Worm (Caenorhabditis elegans) whole organism, L4 larva: ENCODE results near the gene R10H10.4.

Source experiments
- F37D6.2 ChIP-seq: sonication (generic microtip); optimal IDR thresholded peaks from 2 replicates; lab custom pipeline; 2016; ENCODE audit warnings: mild to moderate bottlenecking, missing genetic modification characterization, missing compliant biosample characterization
- F44E2.7 ChIP-seq: fragments of 200-800 bp; sonication (Bioruptor generic); IDR thresholded peaks from 2 replicates; pipeline ENCODE4 v2.1.2; 2022; ENCODE audit warnings: missing genetic modification characterization, missing compliant biosample characterization
- F49E8.2 ChIP-seq: sonication (generic microtip); optimal IDR thresholded peaks from 2 replicates; lab custom pipeline; 2016; ENCODE audit warnings: missing compliant biosample characterization, mild to moderate bottlenecking, missing genetic modification characterization, borderline replicate concordance
- T26A8.4 ChIP-seq: fragments of 200-800 bp; sonication (Bioruptor generic); IDR thresholded peaks from 2 replicates; pipeline ENCODE4 v1.3.6; 2022; ENCODE audit warnings: missing genetic modification characterization, missing compliant biosample characterization
- ZK337.2 ChIP-seq: fragments of 200-800 bp; sonication (Bioruptor generic); IDR thresholded peaks from 2 replicates; pipeline ENCODE4 v1.3.6; 2022; ENCODE audit warnings: missing genetic modification reagents, missing genetic modification characterization, missing compliant biosample characterization
- aly-2 ChIP-seq: sonication (generic microtip); optimal IDR thresholded peaks from 2 replicates; lab custom pipeline; 2018; ENCODE audit warnings: missing biosample characterization, missing genetic modification characterization
- ceh-20 ChIP-seq: fragments of 200-800 bp; sonication (Bioruptor generic); IDR thresholded peaks from 2 replicates; pipeline ENCODE4 v1.3.6; 2022; ENCODE audit warnings: missing genetic modification reagents, missing genetic modification characterization, missing compliant biosample characterization
- cey-2 ChIP-seq: sonication (generic microtip); optimal IDR thresholded peaks from 3 replicates; lab custom pipeline; 2017; ENCODE audit warnings: missing genetic modification characterization, mild to moderate bottlenecking, missing compliant biosample characterization, antibody characterized with exemption, borderline replicate concordance; ENCODE audit not compliant: insufficient read depth
- ctbp-1 ChIP-seq: fragments of 200-800 bp; sonication (Bioruptor generic); IDR thresholded peaks from 2 replicates; pipeline ENCODE4 v1.3.6; 2022; ENCODE audit warnings: missing genetic modification reagents, missing genetic modification characterization, missing compliant biosample characterization
- daf-12 ChIP-seq: fragments of 150-350 bp; optimal IDR thresholded peaks from 2 replicates; lab custom pipeline; 2014; ENCODE audit warnings: missing biosample characterization, missing genetic modification reagents, missing genetic modification characterization
- dmd-6 ChIP-seq: fragments of 200-800 bp; sonication (Bioruptor generic); IDR thresholded peaks from 2 replicates; pipeline ENCODE4 v1.3.6; 2022; ENCODE audit warnings: missing genetic modification reagents, missing genetic modification characterization, missing compliant biosample characterization
- dmd-9 ChIP-seq: fragments of 200-800 bp; sonication (Bioruptor generic); IDR thresholded peaks from 2 replicates; pipeline ENCODE4 v1.3.6; 2022; ENCODE audit warnings: missing genetic modification reagents, missing genetic modification characterization, missing compliant biosample characterization
- duxl-1 ChIP-seq: sonication (generic microtip); optimal IDR thresholded peaks from 2 replicates; lab custom pipeline; 2016; ENCODE audit warnings: mild to moderate bottlenecking, missing genetic modification characterization, moderate library complexity, missing compliant biosample characterization; ENCODE audit not compliant: poor library complexity
- egl-43 ChIP-seq: fragments of 200-800 bp; sonication (Bioruptor generic); IDR thresholded peaks from 2 replicates; pipeline ENCODE4 v1.3.6; 2022; ENCODE audit warnings: missing genetic modification reagents, missing genetic modification characterization, missing compliant biosample characterization
- fkh-10 ChIP-seq: fragments of 150-350 bp; optimal IDR thresholded peaks from 2 replicates; lab custom pipeline; 2014; ENCODE audit warnings: missing biosample characterization, missing genetic modification reagents, missing genetic modification characterization
- fos-1 ChIP-seq: fragments of 150-350 bp; optimal IDR thresholded peaks from 2 replicates; lab custom pipeline; 2014; ENCODE audit warnings: missing biosample characterization, missing genetic modification characterization
- lin-1 ChIP-seq: fragments of 200-800 bp; sonication (Bioruptor generic); IDR thresholded peaks from 2 replicates; pipeline ENCODE4 v1.3.6; 2022; ENCODE audit warnings: missing genetic modification reagents, missing genetic modification characterization, missing compliant biosample characterization
- lin-13 ChIP-seq: fragments of 150-350 bp; optimal IDR thresholded peaks from 2 replicates; lab custom pipeline; 2014; ENCODE audit warnings: missing biosample characterization, missing genetic modification reagents, missing genetic modification characterization
- lin-15B ChIP-seq: fragments of 150-350 bp; sonication (generic microtip); optimal IDR thresholded peaks from 3 replicates; lab custom pipeline; 2014; ENCODE audit warnings: missing biosample characterization, missing genetic modification characterization
- lin-29 ChIP-seq: fragments of 200-800 bp; sonication (Bioruptor generic); IDR thresholded peaks from 2 replicates; pipeline ENCODE4 v1.3.6; 2022; ENCODE audit warnings: missing genetic modification reagents, missing genetic modification characterization, missing compliant biosample characterization
- lin-39 ChIP-seq: fragments of 150-350 bp; optimal IDR thresholded peaks from 2 replicates; lab custom pipeline; 2014; ENCODE audit warnings: missing biosample characterization, missing genetic modification reagents, missing genetic modification characterization
- lsy-2 ChIP-seq, 2 experiments: fragments of 150-350 bp in 1 of 2; sonication (generic microtip) in 1 of 2; optimal IDR thresholded peaks; 2 replicates each; lab custom pipeline; 2014 to 2017; ENCODE audit warnings: missing biosample characterization in 2 of 2, missing genetic modification characterization in 2 of 2
- mdt-29 ChIP-seq: fragments of 200-800 bp; sonication (Bioruptor generic); IDR thresholded peaks from 2 replicates; pipeline ENCODE4 v1.3.6; 2022; ENCODE audit warnings: missing genetic modification reagents, missing genetic modification characterization, missing compliant biosample characterization
- mep-1 ChIP-seq: fragments of 150-350 bp; sonication (generic microtip); optimal IDR thresholded peaks from 3 replicates; lab custom pipeline; 2014; ENCODE audit warnings: missing biosample characterization, missing genetic modification characterization
- nhr-10 ChIP-seq: fragments of 150-350 bp; optimal IDR thresholded peaks from 2 replicates; lab custom pipeline; 2014; ENCODE audit warnings: missing biosample characterization, missing genetic modification characterization
- nhr-102 ChIP-seq: sonication (generic microtip); optimal IDR thresholded peaks from 2 replicates; lab custom pipeline; 2016; ENCODE audit warnings: mild to moderate bottlenecking, missing genetic modification characterization, moderate library complexity, missing compliant biosample characterization
- nhr-111 ChIP-seq: fragments of 200-800 bp; sonication (Bioruptor generic); optimal IDR thresholded peaks from 2 replicates; lab custom pipeline; 2018; ENCODE audit warnings: mild to moderate bottlenecking, missing genetic modification characterization, missing compliant biosample characterization
- nhr-237 ChIP-seq: sonication (generic microtip); optimal IDR thresholded peaks from 2 replicates; lab custom pipeline; 2017; ENCODE audit warnings: missing biosample characterization, missing genetic modification characterization
- nhr-28 ChIP-seq: fragments of 150-350 bp; optimal IDR thresholded peaks from 2 replicates; lab custom pipeline; 2014; ENCODE audit warnings: missing biosample characterization, missing genetic modification characterization
- nhr-42 ChIP-seq: fragments of 200-800 bp; sonication (Bioruptor generic); IDR thresholded peaks from 2 replicates; pipeline ENCODE4 v1.3.6; 2022; ENCODE audit warnings: missing genetic modification characterization, missing compliant biosample characterization
- nhr-77 ChIP-seq: fragments of 150-350 bp; optimal IDR thresholded peaks from 2 replicates; lab custom pipeline; 2014; ENCODE audit warnings: missing biosample characterization, missing genetic modification characterization
- unc-39 ChIP-seq: sonication (generic microtip); optimal IDR thresholded peaks from 2 replicates; lab custom pipeline; 2017; ENCODE audit warnings: missing biosample characterization, missing genetic modification characterization
- unc-62 ChIP-seq, 3 experiments: fragments of 150-350 bp in 1 of 3; sonication (generic microtip); optimal IDR thresholded peaks in 2 of 3; peaks in 1 of 3; 1 replicate in 1 of 3; 2 replicates in 2 of 3; lab custom pipeline; 2014 to 2017; ENCODE audit warnings: missing biosample characterization in 3 of 3, missing genetic modification characterization in 3 of 3, missing genetic modification reagents in 3 of 3, missing genotype in 1 of 3
- zip-11 ChIP-seq: fragments of 200-800 bp; sonication (Bioruptor generic); IDR thresholded peaks from 2 replicates; pipeline ENCODE4 v1.3.6; 2022; ENCODE audit warnings: missing genetic modification characterization, missing compliant biosample characterization
- zip-2 ChIP-seq: fragments of 150-350 bp; optimal IDR thresholded peaks from 2 replicates; lab custom pipeline; 2014; ENCODE audit warnings: missing biosample characterization, missing genetic modification characterization
- ztf-11 ChIP-seq: fragments of 150-350 bp; optimal IDR thresholded peaks from 2 replicates; lab custom pipeline; 2014; ENCODE audit warnings: missing biosample characterization, missing genetic modification characterization
- ztf-7 ChIP-seq: fragments of 150-350 bp; optimal IDR thresholded peaks from 2 replicates; lab custom pipeline; 2014; ENCODE audit warnings: missing biosample characterization, missing genetic modification characterization

R10H10.4 gene

ce11 chrIV:10360336-10360735 lies 34.4 kb downstream of the R10H10.4 start, which contains the start of gene ugt-59:
TSS of gene ugt-59 (plus strand) at chrIV:10360636.
- TF ChIP-seq mep-1 (tag; lab: Kevin White, UChicago) (no peak), nhr-237 (tag; lab: Kevin White, UChicago) (no peak), ztf-7 (tag; lab: Kevin White, UChicago) (no peak), ceh-20 (GFP tag; lab: Robert Waterston, UW) (no peak), lin-1 (no peak), mdt-29 (GFP tag; lab: Robert Waterston, UW) (no peak), dmd-6 (GFP tag; lab: Robert Waterston, UW) (no peak), ZK337.2 (GFP tag; lab: Robert Waterston, UW) (no peak), T26A8.4 (GFP tag; lab: Robert Waterston, UW) (no peak), aly-2 (tag; lab: Kevin White, UChicago) (no peak), F44E2.7 (GFP tag; lab: Robert Waterston, UW) (no peak), F37D6.2 (tag; lab: Kevin White, UChicago) (no peak), dmd-9 (GFP tag; lab: Robert Waterston, UW) (no peak), lin-29 (GFP tag; lab: Robert Waterston, UW) (no peak), lsy-2 (tag; optimal IDR thresholded peaks at IDR 0.05; lab: Kevin White, UChicago) (no peak), nhr-77 (tag; lab: Kevin White, UChicago) (no peak), zip-11 (GFP tag; lab: Robert Waterston, UW) (no peak), nhr-10 (no peak), nhr-28 (tag; lab: Kevin White, UChicago) (no peak), F49E8.2 (tag; lab: Kevin White, UChicago) (no peak)

- TF ChIP-seq F37D6.2 (tag; lab: Kevin White, UChicago) = no peak
- no peak for TF ChIP-seq zip-2 (tag; lab: Kevin White, UChicago)
- TF ChIP-seq fkh-10 (GFP tag; lab: Kevin White, UChicago) = no peak
- no peak for TF ChIP-seq nhr-102
- TF ChIP-seq egl-43 = no peak
- TF ChIP-seq lin-13 (GFP tag; lab: Kevin White, UChicago) = no peak
- TF ChIP-seq duxl-1 = no peak
These were observed 36.9 kb downstream of the R10H10.4 start, which contains the start of gene gkow-1 for ce11 chrIV:10357842-10358241. TSS of gene gkow-1 (plus strand) at chrIV:10358142.

- TF ChIP-seq unc-39 (tag; lab: Kevin White, UChicago) (no peak), unc-62 (GFP tag; optimal IDR thresholded peaks at IDR 0.05 in 1 of 2; lab: Kevin White, UChicago) (no peak), unc-62 (tag; optimal IDR thresholded peaks at IDR 0.05; lab: Kevin White, UChicago) (no peak), lin-39 (tag; lab: Kevin White, UChicago) (no peak), daf-12 (no peak), ztf-11 (tag; lab: Kevin White, UChicago) (no peak), mep-1 (tag; lab: Kevin White, UChicago) (no peak), ctbp-1 (GFP tag; lab: Robert Waterston, UW) (no peak)
These were observed 37.7 kb downstream of the R10H10.4 start, which contains the start of gene R11A8.1 for ce11 chrIV:10357072-10357471. TSS of gene R11A8.1 (minus strand) at chrIV:10357172.

- TF ChIP-seq ctbp-1 (GFP tag; lab: Robert Waterston, UW) (no peak), lin-15B (tag; lab: Kevin White, UChicago) (no peak), nhr-111 (GFP tag; lab: Kevin White, UChicago) (no peak), nhr-42 (no peak), fos-1 (tag; lab: Kevin White, UChicago) (no peak), cey-2 (tag; lab: Kevin White, UChicago) (no peak)
These were observed 42.5 kb downstream of the R10H10.4 start, which contains the start of gene Y43C5B.2 for ce11 chrIV:10352243-10352642. TSS of gene Y43C5B.2 (minus strand) at chrIV:10352343.
